Fruit fly (Drosophila melanogaster) whole organism, wandering third instar larva: ENCODE results near the gene Hsc70-3.

Experiments
- Abd-B ChIP-seq: fragments of >200 bp; optimal IDR thresholded peaks from 2 replicates; lab custom pipeline; 2017; ENCODE audit warnings: missing biosample characterization, missing genetic modification characterization
- CG9705 ChIP-seq: fragments of 200-800 bp; sonication (Bioruptor generic); optimal IDR thresholded peaks from 2 replicates; lab custom pipeline; 2018; ENCODE audit warnings: missing biosample characterization, mild to moderate bottlenecking, missing genetic modification characterization
- Dif ChIP-seq: fragments of 200-275, 200-300 bp; sonication (Bioruptor generic); optimal IDR thresholded peaks from 2 replicates; lab custom pipeline; 2018; ENCODE audit warnings: missing biosample characterization, missing genetic modification characterization; ENCODE audit not compliant: partially characterized antibody
- Hnf4 ChIP-seq: fragments of 200-800 bp; sonication (Bioruptor generic); optimal IDR thresholded peaks from 2 replicates; lab custom pipeline; 2016; ENCODE audit warnings: missing biosample characterization, mild to moderate bottlenecking, missing genetic modification characterization
- Hr78 ChIP-seq: fragments of >200 bp; optimal IDR thresholded peaks from 2 replicates; lab custom pipeline; 2017; ENCODE audit warnings: missing biosample characterization, missing genetic modification characterization
- br ChIP-seq: fragments of 200-800 bp; sonication (Bioruptor generic); optimal IDR thresholded peaks from 2 replicates; lab custom pipeline; 2016; ENCODE audit warnings: missing biosample characterization, missing genetic modification characterization
- dmrt93B ChIP-seq: fragments of 200-800 bp; sonication (Bioruptor generic); optimal IDR thresholded peaks from 2 replicates; lab custom pipeline; 2018; ENCODE audit warnings: missing biosample characterization, mild to moderate bottlenecking, missing genetic modification characterization
- dsf ChIP-seq: sonication (Bioruptor generic); optimal IDR thresholded peaks from 2 replicates; lab custom pipeline; 2016; ENCODE audit warnings: missing biosample characterization, missing genetic modification characterization, borderline replicate concordance
- ey ChIP-seq: fragments of 200-800 bp; sonication (Bioruptor generic); optimal IDR thresholded peaks from 2 replicates; lab custom pipeline; 2016; ENCODE audit warnings: missing biosample characterization, missing genetic modification characterization
- h ChIP-seq: fragments of 200-800 bp; sonication (Bioruptor generic); optimal IDR thresholded peaks from 3 replicates; lab custom pipeline; 2016; ENCODE audit warnings: missing biosample characterization, mild to moderate bottlenecking, missing genetic modification characterization
- jim ChIP-seq: fragments of 175-275, 200-325 bp; sonication (Bioruptor generic); optimal IDR thresholded peaks from 2 replicates; lab custom pipeline; 2016; ENCODE audit warnings: missing biosample characterization, mild to moderate bottlenecking, missing genetic modification characterization
- lola ChIP-seq: fragments of >200 bp; optimal IDR thresholded peaks from 2 replicates; lab custom pipeline; 2017; ENCODE audit warnings: missing biosample characterization, missing genetic modification characterization
- rgr ChIP-seq: fragments of 200-800 bp; sonication (Bioruptor generic); optimal IDR thresholded peaks from 3 replicates; lab custom pipeline; 2016; ENCODE audit warnings: missing biosample characterization, mild to moderate bottlenecking, missing genetic modification characterization
- tai ChIP-seq: sonication (Bioruptor generic); optimal IDR thresholded peaks from 2 replicates; lab custom pipeline; 2016; ENCODE audit warnings: missing biosample characterization, missing genetic modification characterization

DNA sequence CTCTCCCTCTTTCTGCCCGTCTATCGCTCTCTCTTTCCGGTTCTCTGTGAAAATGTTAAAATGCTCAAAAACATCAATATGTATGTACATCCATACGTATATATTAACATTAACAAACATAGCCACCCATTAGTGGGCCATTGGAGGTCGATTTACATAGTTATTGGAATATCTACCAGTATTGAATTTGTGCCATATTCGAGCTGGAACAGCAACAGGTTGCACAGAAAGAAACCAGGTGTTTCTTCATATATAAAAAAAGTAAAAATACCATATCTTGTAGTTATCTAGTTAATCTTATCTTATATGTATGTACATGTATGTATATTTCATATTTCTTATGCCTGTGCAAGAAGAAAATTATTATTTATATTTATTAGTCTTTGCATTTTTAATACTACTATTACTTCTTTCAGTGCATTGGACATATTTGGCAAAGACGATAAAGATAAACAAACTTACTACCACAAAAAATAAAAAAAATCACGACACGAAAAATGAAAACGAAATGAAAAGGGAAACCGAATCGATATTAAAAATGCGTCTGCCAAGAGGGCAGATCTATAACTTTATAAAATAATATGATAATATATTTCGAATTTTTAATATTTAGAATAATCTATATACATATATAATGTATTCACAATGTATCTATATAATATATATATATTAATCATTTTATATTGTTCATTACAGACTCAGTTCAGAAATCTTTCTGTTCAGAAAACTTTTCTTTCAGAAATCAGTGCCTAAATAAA is 41.8 kb upstream of the Hsc70-3 start:
- no peak for TF ChIP-seq Hnf4 (GFP tag; lab: Kevin White, UChicago)
- TF ChIP-seq dmrt93B (GFP tag; lab: Kevin White, UChicago): no peak
- TF ChIP-seq CG9705 (GFP tag; lab: Kevin White, UChicago): no peak
- no peak for TF ChIP-seq lola (GFP tag; lab: Kevin White, UChicago)
- no peak for TF ChIP-seq Abd-B (GFP tag; lab: Kevin White, UChicago)
- TF ChIP-seq tai (GFP tag; lab: Kevin White, UChicago): no peak
- TF ChIP-seq br (GFP tag; lab: Kevin White, UChicago): no peak
- no peak for TF ChIP-seq h (GFP tag; lab: Kevin White, UChicago)
- TF ChIP-seq Hr78 (GFP tag; lab: Kevin White, UChicago): no peak
- no peak for TF ChIP-seq Dif (GFP tag; lab: Kevin White, UChicago)
- TF ChIP-seq dsf (GFP tag; lab: Kevin White, UChicago): no peak
- TF ChIP-seq jim: no peak
- TF ChIP-seq ey (GFP tag; lab: Kevin White, UChicago): no peak
- no peak for TF ChIP-seq rgr (GFP tag; lab: Kevin White, UChicago)
